Worm (Caenorhabditis elegans) whole organism, midembryonic: ENCODE results near the gene slcr-46.1.

Experiments used
- T22C8.4 ChIP-seq: fragments of 200-800 bp; sonication (Bioruptor generic); IDR thresholded peaks from 2 replicates; pipeline ENCODE4 v1.3.6; 2022; ENCODE audit warnings: missing genetic modification characterization, missing compliant biosample characterization
- cog-1 ChIP-seq: sonication (generic microtip); optimal IDR thresholded peaks from 2 replicates; lab custom pipeline; 2016; ENCODE audit warnings: missing genetic modification characterization, missing compliant biosample characterization
- flt-1 ChIP-seq: fragments of 200-800 bp; sonication (Bioruptor generic); IDR thresholded peaks from 2 replicates; pipeline ENCODE4 v1.3.6; 2022; ENCODE audit warnings: missing genetic modification characterization, missing compliant biosample characterization
- klf-2 ChIP-seq: fragments of 200-800 bp; sonication (Bioruptor generic); conservative IDR thresholded peaks from 2 replicates; pipeline ENCODE4 v1.3.6; 2022; ENCODE audit warnings: missing genetic modification reagents, missing genetic modification characterization, missing compliant biosample characterization
- med-1 ChIP-seq: sonication (generic microtip); optimal IDR thresholded peaks from 2 replicates; lab custom pipeline; 2017; ENCODE audit warnings: missing genetic modification characterization, mild to moderate bottlenecking, missing compliant biosample characterization, antibody characterized with exemption, missing genetic modification reagents; ENCODE audit not compliant: insufficient read depth
- ref-1 ChIP-seq: fragments of 200-800 bp; sonication (Bioruptor generic); conservative IDR thresholded peaks from 2 replicates; pipeline ENCODE4 v1.3.6; 2022; ENCODE audit warnings: missing genetic modification reagents, missing genetic modification characterization, missing compliant biosample characterization
- tab-1 ChIP-seq: fragments of 200-800 bp; sonication (Bioruptor generic); IDR thresholded peaks from 2 replicates; pipeline ENCODE4 v1.3.6; 2022; ENCODE audit warnings: missing genetic modification characterization, missing compliant biosample characterization
- ztf-23 ChIP-seq: fragments of 200-800 bp; sonication (Bioruptor generic); IDR thresholded peaks from 2 replicates; pipeline ENCODE4 v1.3.6; 2022; ENCODE audit warnings: missing genetic modification reagents, missing genetic modification characterization, missing compliant biosample characterization
- ztf-29 ChIP-seq: fragments of 200-800 bp; sonication (Bioruptor generic); IDR thresholded peaks from 2 replicates; pipeline ENCODE4 v1.3.6; 2022; ENCODE audit warnings: missing genetic modification reagents, missing genetic modification characterization, missing compliant biosample characterization

The slcr-46.1 gene

ce11 chrX:4604185-4604584 lies 28.0 kb upstream of the slcr-46.1 start:
- TF ChIP-seq flt-1 (GFP tag; lab: Robert Waterston, UW) (no peak), tab-1 (GFP tag; lab: Robert Waterston, UW) (no peak), T22C8.4 (GFP tag; lab: Robert Waterston, UW) (no peak), cog-1 (tag; lab: Kevin White, UChicago) (no peak), ztf-23 (GFP tag; lab: Robert Waterston, UW) (no peak), ref-1 (no peak), klf-2 (GFP tag; lab: Robert Waterston, UW) (no peak), med-1 (no peak), ztf-29 (GFP tag; lab: Robert Waterston, UW) (no peak)

DNA sequence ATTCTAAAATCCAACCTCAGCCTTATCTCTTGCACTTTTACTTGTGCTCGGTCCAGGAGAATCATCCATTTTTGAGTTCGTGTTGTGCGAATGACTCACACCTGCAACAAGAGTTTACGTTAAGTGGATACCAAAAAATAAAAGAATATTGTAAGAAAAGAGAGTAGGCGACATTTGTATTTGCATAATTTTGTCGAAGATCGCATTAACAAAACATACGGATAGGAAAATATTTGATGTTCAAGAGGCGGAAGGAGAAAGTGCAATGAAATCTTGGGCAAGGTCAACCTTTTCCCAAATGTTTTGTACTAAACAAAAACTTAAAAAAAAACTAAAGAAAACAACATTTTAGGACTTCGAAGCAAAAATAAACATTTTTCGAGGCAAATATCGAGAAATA lies 26.3 kb upstream of the slcr-46.1 start, which contains the start of gene spat-3:
TSS of gene spat-3 (minus strand) at position 101 of the 400 bp plus-strand sequence.
- no peak for TF ChIP-seq med-1
- TF ChIP-seq T22C8.4 (GFP tag; lab: Robert Waterston, UW), result no peak
- TF ChIP-seq ref-1, result no peak
- no peak for TF ChIP-seq ztf-23 (GFP tag; lab: Robert Waterston, UW)
- no peak for TF ChIP-seq flt-1 (GFP tag; lab: Robert Waterston, UW)
- TF ChIP-seq ztf-29 (GFP tag; lab: Robert Waterston, UW), result no peak
- TF ChIP-seq cog-1 (tag; lab: Kevin White, UChicago), result no peak
- TF ChIP-seq tab-1 (GFP tag; lab: Robert Waterston, UW), result no peak
- no peak for TF ChIP-seq klf-2 (GFP tag; lab: Robert Waterston, UW)

DNA sequence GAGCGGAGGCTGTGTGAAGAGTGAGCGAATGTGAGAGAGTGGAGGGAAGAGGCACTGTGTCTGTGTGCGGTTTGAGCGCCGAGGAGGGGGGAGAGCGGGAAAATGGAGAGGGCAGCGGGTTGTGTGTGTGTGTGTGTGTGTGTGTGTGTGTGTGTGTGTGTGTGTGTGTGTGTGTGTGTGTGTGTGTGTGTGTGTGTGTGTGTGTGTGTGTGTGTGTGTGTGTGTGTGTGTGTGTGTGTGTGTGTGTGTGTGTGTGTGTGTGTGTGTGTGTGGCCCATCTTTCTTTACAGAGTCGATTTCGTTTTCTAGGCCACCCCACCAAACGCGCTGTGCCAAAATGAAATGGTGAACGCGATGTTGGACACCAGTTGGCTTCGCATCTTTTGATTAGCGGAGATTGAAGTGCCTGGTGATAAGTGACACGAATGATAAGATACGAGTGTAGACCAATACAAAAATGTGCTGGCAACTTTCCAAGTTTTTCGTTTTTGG lies 25.7 kb upstream of the slcr-46.1 start:
- TF ChIP-seq tab-1 (GFP tag; lab: Robert Waterston, UW), result peak; percentile 48; the same call in 1 of the 2 replicates
- peak; percentile 71 for TF ChIP-seq cog-1 (tag; lab: Kevin White, UChicago)
- peak; percentile 76 for TF ChIP-seq ztf-23 (GFP tag; lab: Robert Waterston, UW)
- peak; percentile 84 for TF ChIP-seq flt-1 (GFP tag; lab: Robert Waterston, UW)

ce11 chrX:4607300-4607699 lies 24.9 kb upstream of the slcr-46.1 start:
- TF ChIP-seq T22C8.4 (GFP tag; lab: Robert Waterston, UW), result no peak
- no peak for TF ChIP-seq ref-1
- TF ChIP-seq klf-2 (GFP tag; lab: Robert Waterston, UW), result no peak
- no peak for TF ChIP-seq flt-1 (GFP tag; lab: Robert Waterston, UW)
- TF ChIP-seq med-1, result no peak
- TF ChIP-seq cog-1 (tag; lab: Kevin White, UChicago), result no peak
- TF ChIP-seq ztf-29 (GFP tag; lab: Robert Waterston, UW), result no peak
- no peak for TF ChIP-seq ztf-23 (GFP tag; lab: Robert Waterston, UW)
- TF ChIP-seq tab-1 (GFP tag; lab: Robert Waterston, UW), result no peak

DNA sequence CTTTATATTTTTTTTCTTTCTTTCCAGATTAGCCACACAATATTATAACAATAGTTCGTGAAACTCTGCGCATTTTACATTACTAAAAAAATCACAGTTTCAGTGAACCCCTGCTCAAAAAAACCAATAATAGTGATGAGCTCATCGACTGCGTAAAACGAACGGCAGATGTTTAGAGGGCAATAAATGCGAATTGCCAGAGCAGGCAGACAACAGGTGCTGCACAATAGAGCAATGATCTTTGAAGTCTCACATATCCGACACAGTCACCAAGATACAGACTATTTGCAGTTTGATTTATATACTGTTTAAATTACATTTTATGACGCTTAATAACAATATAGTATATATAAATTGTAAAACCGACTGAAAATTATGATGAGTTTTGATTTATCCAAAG lies 22.5 kb upstream of the slcr-46.1 start:
- TF ChIP-seq ref-1 (no peak), ztf-29 (GFP tag; lab: Robert Waterston, UW) (no peak), cog-1 (tag; lab: Kevin White, UChicago) (no peak), med-1 (no peak), klf-2 (GFP tag; lab: Robert Waterston, UW) (no peak), flt-1 (GFP tag; lab: Robert Waterston, UW) (no peak)

DNA sequence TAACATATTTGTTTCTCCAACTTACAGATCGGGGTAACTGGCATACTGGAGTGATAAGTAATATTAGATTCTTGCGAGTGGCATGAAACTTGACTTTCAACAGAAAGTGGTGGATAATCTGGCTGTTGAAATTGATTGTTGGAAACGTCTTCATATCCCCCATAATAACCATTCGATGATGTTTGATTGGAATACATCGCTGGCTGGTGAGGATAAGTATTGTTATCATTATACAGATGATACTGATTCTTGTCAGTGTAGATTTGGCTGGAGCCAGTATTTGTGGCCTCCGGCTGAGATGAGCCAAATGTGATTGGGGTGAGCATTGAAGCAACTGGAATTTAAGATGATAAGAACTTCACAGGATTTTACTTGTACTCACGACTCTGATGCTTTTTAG lies 17.1 kb upstream of the slcr-46.1 start:
- TF ChIP-seq tab-1 (GFP tag; lab: Robert Waterston, UW), result no peak
- no peak for TF ChIP-seq klf-2 (GFP tag; lab: Robert Waterston, UW)
- TF ChIP-seq cog-1 (tag; lab: Kevin White, UChicago), result no peak
- TF ChIP-seq T22C8.4 (GFP tag; lab: Robert Waterston, UW), result no peak
- no peak for TF ChIP-seq ztf-29 (GFP tag; lab: Robert Waterston, UW)
- no peak for TF ChIP-seq med-1

ce11 chrX:4616832-4617231 lies 15.3 kb upstream of the slcr-46.1 start:
- TF ChIP-seq T22C8.4 (GFP tag; lab: Robert Waterston, UW) (no peak), cog-1 (tag; lab: Kevin White, UChicago) (peak; percentile 20), ref-1 (no peak), flt-1 (GFP tag; lab: Robert Waterston, UW) (0 out of 2 replicates have a peak, but pooled peaks have one; percentile 55), klf-2 (GFP tag; lab: Robert Waterston, UW) (no peak), med-1 (no peak), ztf-23 (GFP tag; lab: Robert Waterston, UW) (no peak), ztf-29 (GFP tag; lab: Robert Waterston, UW) (no peak), tab-1 (GFP tag; lab: Robert Waterston, UW) (no peak)

ce11 chrX:4619582-4619981 lies 12.6 kb upstream of the slcr-46.1 start, which contains the start of gene pqn-65:
TSS of gene pqn-65 (minus strand) at chrX:4619635.
- TF ChIP-seq med-1 (no peak), T22C8.4 (GFP tag; lab: Robert Waterston, UW) (no peak), ztf-23 (GFP tag; lab: Robert Waterston, UW) (no peak)

DNA sequence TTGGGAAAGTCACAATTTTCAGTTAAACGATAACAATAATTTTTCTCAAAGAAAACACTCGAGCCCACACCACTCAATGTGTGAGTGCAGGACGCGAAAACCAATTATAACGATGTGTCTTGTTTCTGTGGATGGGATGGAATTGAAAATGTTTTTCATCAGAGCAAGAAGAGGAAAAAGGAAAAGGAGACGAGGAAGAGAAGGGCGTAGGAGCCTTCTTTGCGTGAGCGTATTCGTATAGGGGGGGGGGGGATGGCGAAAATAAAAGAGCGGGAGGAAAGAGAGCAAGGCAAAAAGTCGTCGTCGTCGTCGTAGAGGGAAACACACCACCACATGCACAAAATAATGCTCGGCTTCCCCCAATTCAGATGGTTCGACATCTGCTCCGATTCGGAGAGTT lies 12.1 kb upstream of the slcr-46.1 start:
- TF ChIP-seq cog-1 (tag; lab: Kevin White, UChicago) (no peak), flt-1 (GFP tag; lab: Robert Waterston, UW) (no peak), klf-2 (GFP tag; lab: Robert Waterston, UW) (no peak), ztf-23 (GFP tag; lab: Robert Waterston, UW) (no peak), ref-1 (no peak), med-1 (no peak), T22C8.4 (GFP tag; lab: Robert Waterston, UW) (no peak), tab-1 (GFP tag; lab: Robert Waterston, UW) (no peak), ztf-29 (GFP tag; lab: Robert Waterston, UW) (no peak)

DNA sequence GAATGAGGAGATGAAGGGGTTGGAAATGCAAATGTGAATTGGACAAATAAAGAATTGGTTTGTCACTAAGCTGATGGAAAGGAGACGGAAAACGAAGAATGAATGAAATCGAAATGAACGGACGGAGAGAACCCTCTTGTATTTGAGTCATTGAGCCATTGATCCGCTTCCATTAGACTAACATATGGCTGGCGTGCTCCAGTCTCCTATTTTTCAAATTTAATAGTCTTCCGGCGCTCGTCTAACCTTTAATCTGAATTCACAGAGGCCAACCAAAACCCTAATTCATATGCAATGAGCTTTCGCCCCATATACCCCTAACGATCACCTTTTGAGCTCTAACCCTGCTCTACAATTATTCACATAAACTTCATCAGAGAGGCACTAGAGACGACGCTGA lies 10.1 kb upstream of the slcr-46.1 start, which contains the start of gene C46C11.3:
TSS of gene C46C11.3 (plus strand) at position 301 of the 400 bp plus-strand sequence.
- no peak for TF ChIP-seq cog-1 (tag; lab: Kevin White, UChicago)
- no peak for TF ChIP-seq tab-1 (GFP tag; lab: Robert Waterston, UW)
- TF ChIP-seq klf-2 (GFP tag; lab: Robert Waterston, UW), result no peak
